Worm (Caenorhabditis elegans) whole organism, L4/young adult: ENCODE measurements around the gene T24E12.3.

ENCODE experiments used
- W03F9.2 ChIP-seq: fragments of 150-350 bp; optimal IDR thresholded peaks from 2 replicates; lab custom pipeline; 2014; ENCODE audit warnings: missing biosample characterization, missing genetic modification characterization
- dao-5 ChIP-seq: sonication (generic microtip); optimal IDR thresholded peaks from 2 replicates; lab custom pipeline; 2016; ENCODE audit warnings: missing genotype, missing genetic modification characterization, moderate library complexity, missing compliant biosample characterization
- him-1 ChIP-seq: sonication (generic microtip); optimal IDR thresholded peaks from 2 replicates; lab custom pipeline; 2016; ENCODE audit warnings: missing genotype, missing genetic modification reagents, missing genetic modification characterization, missing compliant biosample characterization

DNA sequence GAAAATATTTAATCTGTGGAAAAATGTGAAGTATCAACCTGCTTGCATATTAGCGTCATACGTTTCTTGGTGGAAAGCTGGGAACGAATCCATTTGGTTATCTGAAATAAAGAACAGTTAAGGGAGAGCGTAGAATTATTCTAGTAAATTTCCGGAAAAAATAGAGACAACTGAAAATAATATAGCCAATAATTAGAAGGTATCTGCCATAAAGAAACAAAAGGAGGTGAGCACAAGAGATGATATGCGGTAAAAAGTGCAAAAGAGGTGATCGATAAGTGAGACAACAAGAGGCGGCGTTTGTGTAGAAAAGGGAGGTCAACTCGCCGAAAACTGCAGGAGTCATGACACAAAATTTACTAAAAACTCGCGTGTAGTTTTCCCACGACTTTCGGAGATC lies 3.6 kb downstream of the T24E12.3 start, which contains the start of gene T24E12.11:
- no peak for TF ChIP-seq him-1 (tag; lab: Kevin White, UChicago)
- TF ChIP-seq dao-5 (tag; lab: Kevin White, UChicago) = no peak
- TF ChIP-seq W03F9.2 (tag; lab: Kevin White, UChicago) = no peak
